Fruit fly (Drosophila melanogaster): ENCODE results near the gene NPF.

DNA sequence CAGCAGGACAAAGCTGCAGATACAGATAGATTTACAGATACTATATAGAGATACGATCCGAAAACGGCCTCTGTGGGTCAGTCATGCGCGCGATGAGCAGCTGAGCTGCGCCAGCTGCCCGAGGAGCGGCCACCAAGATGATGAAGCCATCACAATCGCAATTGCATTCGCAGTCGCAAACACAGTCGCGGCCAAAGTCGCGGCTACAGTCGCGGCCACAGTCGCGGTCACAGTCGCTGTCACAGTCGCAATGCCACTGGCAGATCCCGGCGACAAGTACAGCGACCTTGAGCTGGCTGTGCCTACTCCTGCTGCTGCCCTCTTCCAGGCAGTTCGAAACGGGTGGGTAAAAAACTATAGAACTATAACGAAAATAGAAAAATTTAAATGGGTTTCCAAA, 14.1 kb upstream of the NPF start:
- TF ChIP-seq EcR (GFP tag; optimal IDR thresholded peaks at IDR 0.05) (no peak), CG8478 (optimal IDR thresholded peaks at IDR 0.05) (no peak), psq (optimal IDR thresholded peaks at IDR 0.05) (no peak), pan (optimal IDR thresholded peaks at IDR 0.05) (no peak), Dll (optimal IDR thresholded peaks at IDR 0.05) (no peak)
